Fruit fly (Drosophila melanogaster): ENCODE measurements around the gene AP-1gamma.

AP-1gamma gene

DNA sequence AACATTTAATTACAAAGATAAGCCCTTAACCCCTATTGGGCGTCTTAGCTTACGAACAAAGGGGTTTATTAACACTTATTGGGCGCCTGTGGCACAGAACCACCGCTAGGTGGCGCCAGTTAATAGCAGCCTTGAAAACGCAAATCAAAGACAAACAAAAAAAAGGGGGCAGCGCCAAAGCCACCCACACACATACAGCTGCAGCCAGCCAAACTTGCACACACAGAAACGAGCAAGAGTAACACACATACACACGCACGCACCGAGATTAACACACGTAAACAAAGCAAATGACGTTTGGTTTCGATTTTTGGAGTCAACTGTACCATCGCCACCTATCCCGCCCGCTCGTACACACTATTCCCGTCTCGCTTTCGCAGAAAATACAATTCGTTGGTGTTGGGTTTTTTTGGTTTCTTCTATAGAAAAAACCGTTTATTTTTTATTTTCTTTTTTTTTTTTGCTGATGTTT lies 43.7 kb downstream of the AP-1gamma start (continued):
- TF ChIP-seq Atf3 (GFP tag; optimal IDR thresholded peaks at IDR 0.05) (no peak), CG17829 (tag; optimal IDR thresholded peaks at IDR 0.05) (peak; percentile 16), CG1602 (GFP tag; optimal IDR thresholded peaks at IDR 0.05) (no peak), Med (GFP tag) (peak; percentile 81), ERR (GFP tag; optimal IDR thresholded peaks at IDR 0.05) (peak; percentile 41), CG17361 (GFP tag; IDR thresholded peaks at IDR 0.05) (0 out of 3 replicates have a peak, but pooled peaks have one; percentile 18), CG4282 (GFP tag; optimal IDR thresholded peaks at IDR 0.05) (peak; percentile 27), bbx (GFP tag; IDR thresholded peaks at IDR 0.05; ENCODE audit: partially characterized antibody) (0 out of 2 replicates have a peak, but pooled peaks have one; percentile 25), zfh1 (GFP tag; IDR thresholded peaks at IDR 0.05) (peak; percentile 49; the same call in 1 of the 3 replicates), CTCF (GFP tag; optimal IDR thresholded peaks at IDR 0.05) (peak; percentile 95), CG12659 (GFP tag; optimal IDR thresholded peaks at IDR 0.05) (peak; percentile 61), CG16779 (GFP tag; IDR thresholded peaks at IDR 0.05) (no peak), Eip74EF (GFP tag; optimal IDR thresholded peaks at IDR 0.05) (no peak), NC2β (GFP tag; optimal IDR thresholded peaks at IDR 0.05) (no peak), trh (GFP tag; optimal IDR thresholded peaks at IDR 0.05) (no peak), CG32532 (GFP tag; IDR thresholded peaks at IDR 0.05) (peak; percentile 65; the same call in 1 of the 2 replicates), CG10321 (GFP tag; IDR thresholded peaks at IDR 0.05) (peak; percentile 83), crc (GFP tag; optimal IDR thresholded peaks at IDR 0.05) (no peak), CG13296 (GFP tag; optimal IDR thresholded peaks at IDR 0.05) (peak; percentile 40), ind (GFP tag; optimal IDR thresholded peaks at IDR 0.05) (peak; percentile 22), bcd (GFP tag; optimal IDR thresholded peaks at IDR 0.05) (peak; percentile 24), CG13123 (GFP tag; optimal IDR thresholded peaks at IDR 0.05) (peak; percentile 33), prd (optimal IDR thresholded peaks at IDR 0.05) (no peak), prd (GFP tag; IDR thresholded peaks at IDR 0.05) (0 out of 3 replicates have a peak, but pooled peaks have one; percentile 39), CG9727 (GFP tag; optimal IDR thresholded peaks at IDR 0.05) (peak; percentile 30), CG11696 (GFP tag; IDR thresholded peaks at IDR 0.05) (0 out of 2 replicates have a peak, but pooled peaks have one; percentile 29), her (GFP tag; optimal IDR thresholded peaks at IDR 0.05) (peak; percentile 29), ci (GFP tag; IDR thresholded peaks at IDR 0.05) (peak; percentile 73; the same call in 2 of the 3 replicates), Fer1 (GFP tag; optimal IDR thresholded peaks at IDR 0.05) (peak; percentile 55), sug (tag; optimal IDR thresholded peaks at IDR 0.05) (peak; percentile 33), z (GFP tag; IDR thresholded peaks at IDR 0.05) (no peak), CG42726 (GFP tag; IDR thresholded peaks at IDR 0.05; ENCODE audit: partially characterized antibody) (no peak), sim (GFP tag; IDR thresholded peaks at IDR 0.05) (peak; percentile 23; the same call in 1 of the 2 replicates), tx (GFP tag; optimal IDR thresholded peaks at IDR 0.05) (no peak), ttk (GFP tag; IDR thresholded peaks at IDR 0.05) (0 out of 2 replicates have a peak, but pooled peaks have one; percentile 22), vvl (GFP tag; IDR thresholded peaks at IDR 0.05) (peak; percentile 76), CG18262 (tag; optimal IDR thresholded peaks at IDR 0.05) (peak; percentile 11), CG34376 (GFP tag; optimal IDR thresholded peaks at IDR 0.05) (peak; percentile 59), kay (GFP tag; optimal IDR thresholded peaks at IDR 0.05) (no peak), BEAF-32 (GFP tag; optimal IDR thresholded peaks at IDR 0.05) (peak; percentile 5), Bgb (GFP tag; IDR thresholded peaks at IDR 0.05; ENCODE audit: partially characterized antibody) (0 out of 2 replicates have a peak, but pooled peaks have one; percentile 30), Meics (GFP tag; optimal IDR thresholded peaks at IDR 0.05) (peak; percentile 49), Pdp1 (GFP tag; optimal IDR thresholded peaks at IDR 0.05) (peak in 1 of 2 experiments; percentile 47), lov (optimal IDR thresholded peaks at IDR 0.05) (no peak), lov (GFP tag; IDR thresholded peaks at IDR 0.05) (0 out of 3 replicates have a peak, but pooled peaks have one; percentile 23), Optix (GFP tag; IDR thresholded peaks at IDR 0.05) (0 out of 3 replicates have a peak, but pooled peaks have one; percentile 46), HHEX (GFP tag; optimal IDR thresholded peaks at IDR 0.05) (peak; percentile 3), CG6654 (GFP tag; optimal IDR thresholded peaks at IDR 0.05) (no peak), CG31441 (GFP tag; IDR thresholded peaks at IDR 0.05) (0 out of 2 replicates have a peak, but pooled peaks have one; percentile 14), CG12391 (tag; optimal IDR thresholded peaks at IDR 0.05) (peak; percentile 31), CG6854 (GFP tag; optimal IDR thresholded peaks at IDR 0.05) (no peak)
